Fruit fly (Drosophila melanogaster) whole organism, pupa: ENCODE data around the gene mIF2.

ENCODE experiments used
- CG10348 ChIP-seq: fragments of 200-800 bp; sonication (Bioruptor generic); IDR thresholded peaks from 2 replicates; pipeline ENCODE4 v1.3.6; 2022; ENCODE audit warnings: missing biosample characterization, missing genetic modification characterization
- CG12605 ChIP-seq: fragments of 200-800 bp; sonication (Bioruptor generic); IDR thresholded peaks from 2 replicates; pipeline ENCODE4 v1.3.6; 2022; ENCODE audit warnings: missing biosample characterization, missing genetic modification characterization
- CG13204 ChIP-seq: fragments of 200-800 bp; sonication (Bioruptor generic); optimal IDR thresholded peaks from 2 replicates; lab custom pipeline; 2018; ENCODE audit warnings: missing biosample characterization, mild to moderate bottlenecking, missing genetic modification characterization, moderate library complexity
- CG14655 ChIP-seq: fragments of 200-800 bp; sonication (Bioruptor generic); optimal IDR thresholded peaks from 3 replicates; lab custom pipeline; 2017; ENCODE audit warnings: mild to moderate bottlenecking, missing biosample characterization, missing genetic modification reagents, missing genetic modification characterization
- CG15710 ChIP-seq: fragments of 200-800 bp; sonication (Bioruptor generic); optimal IDR thresholded peaks from 2 replicates; lab custom pipeline; 2018; ENCODE audit warnings: missing biosample characterization, mild to moderate bottlenecking, missing genetic modification characterization, moderate library complexity
- CG17806 ChIP-seq: fragments of 200-800 bp; sonication (Bioruptor generic); optimal IDR thresholded peaks from 2 replicates; lab custom pipeline; 2018; ENCODE audit warnings: missing biosample characterization, mild to moderate bottlenecking, missing genetic modification characterization, moderate library complexity
- CG32121 ChIP-seq: fragments of 200-800 bp; sonication (Bioruptor generic); IDR thresholded peaks from 2 replicates; pipeline ENCODE4 v1.3.6; 2022; ENCODE audit warnings: missing biosample characterization, missing genetic modification characterization
- CG34367 ChIP-seq: fragments of 200-800 bp; sonication (Bioruptor generic); optimal IDR thresholded peaks from 2 replicates; lab custom pipeline; 2018; ENCODE audit warnings: missing biosample characterization, mild to moderate bottlenecking, missing genetic modification characterization
- CG4496 ChIP-seq: fragments of 200-800 bp; sonication (Bioruptor generic); IDR thresholded peaks from 3 replicates; pipeline ENCODE4 v1.3.6; 2022; ENCODE audit warnings: missing biosample characterization, missing genetic modification characterization
- CG8159 ChIP-seq: fragments of 200-800 bp; sonication (Bioruptor generic); optimal IDR thresholded peaks from 3 replicates; lab custom pipeline; 2018; ENCODE audit warnings: missing biosample characterization, mild to moderate bottlenecking, missing genetic modification characterization, moderate library complexity
- CG8301 ChIP-seq: fragments of 200-800 bp; sonication (Bioruptor generic); optimal IDR thresholded peaks from 2 replicates; lab custom pipeline; 2018; ENCODE audit warnings: missing biosample characterization, mild to moderate bottlenecking, missing genetic modification characterization
- CG9948 ChIP-seq: fragments of 200-800 bp; sonication (Bioruptor generic); optimal IDR thresholded peaks from 2 replicates; lab custom pipeline; 2018; ENCODE audit warnings: missing biosample characterization, mild to moderate bottlenecking, missing genetic modification characterization, moderate library complexity
- D1 ChIP-seq: fragments of 200-800 bp; sonication (Bioruptor generic); optimal IDR thresholded peaks from 2 replicates; lab custom pipeline; 2018; ENCODE audit warnings: missing biosample characterization, mild to moderate bottlenecking, missing genetic modification characterization, moderate library complexity
- EcR ChIP-seq: fragments of 200-800 bp; sonication (Bioruptor generic); optimal IDR thresholded peaks from 3 replicates; lab custom pipeline; 2019; ENCODE audit warnings: missing biosample characterization, missing genetic modification characterization, mild to moderate bottlenecking, moderate library complexity, missing genetic modification reagents
- Ets98B ChIP-seq: fragments of 200-800 bp; sonication (Bioruptor generic); IDR thresholded peaks from 2 replicates; pipeline ENCODE4 v1.3.6; 2022; ENCODE audit warnings: missing biosample characterization, missing genetic modification characterization
- Pif1A ChIP-seq: fragments of 200-800 bp; sonication (Bioruptor generic); optimal IDR thresholded peaks from 3 replicates; lab custom pipeline; 2016; ENCODE audit warnings: missing biosample characterization, missing genetic modification characterization
- Pif1B ChIP-seq: fragments of 200-800 bp; sonication (Bioruptor generic); optimal IDR thresholded peaks from 3 replicates; lab custom pipeline; 2016; ENCODE audit warnings: missing biosample characterization, missing genetic modification characterization
- Snoo ChIP-seq: fragments of 200-800 bp; sonication (Bioruptor generic); optimal IDR thresholded peaks from 3 replicates; lab custom pipeline; 2017; ENCODE audit warnings: missing biosample characterization, mild to moderate bottlenecking, missing genetic modification characterization, inconsistent platforms
- fd96Ca ChIP-seq: fragments of 200-800 bp; sonication (Bioruptor generic); IDR thresholded peaks from 3 replicates; pipeline ENCODE4 v1.3.6; 2022; ENCODE audit warnings: missing biosample characterization, missing genetic modification characterization
- gl ChIP-seq: fragments of 200-800 bp; sonication (Bioruptor generic); optimal IDR thresholded peaks from 2 replicates; lab custom pipeline; 2018; ENCODE audit warnings: missing biosample characterization, mild to moderate bottlenecking, missing genetic modification characterization
- rn ChIP-seq: fragments of 200-800 bp; sonication (Bioruptor generic); IDR thresholded peaks from 2 replicates; pipeline ENCODE4 v1.3.6; 2022; ENCODE audit warnings: missing biosample characterization, missing genetic modification characterization

mIF2 gene

DNA sequence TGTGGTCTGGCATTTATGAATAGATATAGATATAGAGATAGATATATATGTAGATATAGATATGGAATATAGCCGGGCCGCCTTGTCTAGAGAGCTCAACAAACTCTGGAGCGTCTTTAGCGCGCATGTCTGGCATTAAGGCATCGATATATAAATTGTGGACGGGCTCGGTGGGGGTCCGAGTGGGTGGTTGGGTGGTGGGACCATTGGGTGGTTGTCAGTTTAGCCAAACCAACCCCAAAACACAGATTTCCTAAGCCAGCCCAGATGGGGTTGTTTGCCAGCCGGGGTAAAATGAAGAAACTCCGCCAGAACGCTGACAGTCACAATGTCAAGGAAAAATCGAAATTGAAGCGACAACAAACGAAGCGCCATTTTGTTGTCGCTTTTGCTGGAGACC lies 34.9 kb upstream of the mIF2 start:
- TF ChIP-seq CG17806 (no peak), CG14655 (no peak), CG9948 (tag; lab: Kevin White, UChicago) (no peak), CG8301 (tag; lab: Kevin White, UChicago) (no peak), CG10348 (GFP tag; lab: Robert Waterston, UW) (no peak), CG13204 (GFP tag; lab: Kevin White, UChicago) (no peak)

DNA sequence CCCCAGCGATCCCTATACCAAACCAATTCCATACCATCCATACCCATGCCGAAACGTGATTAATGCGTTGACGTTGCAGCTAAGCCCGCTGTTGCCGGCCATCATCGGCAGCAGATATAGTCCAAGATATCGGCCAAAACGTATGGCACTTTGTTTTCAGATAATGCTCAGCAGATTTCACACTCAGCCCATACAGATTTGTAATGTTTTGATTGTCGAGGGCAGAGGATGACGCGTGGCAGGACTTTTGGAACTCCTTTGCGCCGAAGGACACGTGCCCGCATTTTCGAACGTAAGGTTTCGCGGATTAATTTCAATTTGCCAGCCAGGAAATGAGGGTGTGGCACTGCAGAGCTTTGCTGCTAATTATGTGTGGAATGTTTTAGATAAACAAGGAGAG lies 32.2 kb upstream of the mIF2 start:
- TF ChIP-seq Pif1B (GFP tag; lab: Kevin White, UChicago): no peak
- TF ChIP-seq Pif1A (GFP tag; lab: Kevin White, UChicago): no peak
- no peak for TF ChIP-seq CG8301 (tag; lab: Kevin White, UChicago)
- TF ChIP-seq Snoo: no peak
- TF ChIP-seq CG34367 (tag; lab: Kevin White, UChicago): no peak
- TF ChIP-seq CG12605 (GFP tag; lab: Robert Waterston, UW): no peak
- TF ChIP-seq fd96Ca: no peak
- TF ChIP-seq EcR (GFP tag; lab: Kevin White, UChicago): no peak
- TF ChIP-seq gl: no peak
- TF ChIP-seq CG8159: no peak
- TF ChIP-seq CG10348 (GFP tag; lab: Robert Waterston, UW): no peak
- no peak for TF ChIP-seq CG32121 (GFP tag; lab: Robert Waterston, UW)
- TF ChIP-seq CG15710 (tag; lab: Kevin White, UChicago): no peak
- TF ChIP-seq Ets98B (GFP tag; lab: Robert Waterston, UW): no peak

DNA sequence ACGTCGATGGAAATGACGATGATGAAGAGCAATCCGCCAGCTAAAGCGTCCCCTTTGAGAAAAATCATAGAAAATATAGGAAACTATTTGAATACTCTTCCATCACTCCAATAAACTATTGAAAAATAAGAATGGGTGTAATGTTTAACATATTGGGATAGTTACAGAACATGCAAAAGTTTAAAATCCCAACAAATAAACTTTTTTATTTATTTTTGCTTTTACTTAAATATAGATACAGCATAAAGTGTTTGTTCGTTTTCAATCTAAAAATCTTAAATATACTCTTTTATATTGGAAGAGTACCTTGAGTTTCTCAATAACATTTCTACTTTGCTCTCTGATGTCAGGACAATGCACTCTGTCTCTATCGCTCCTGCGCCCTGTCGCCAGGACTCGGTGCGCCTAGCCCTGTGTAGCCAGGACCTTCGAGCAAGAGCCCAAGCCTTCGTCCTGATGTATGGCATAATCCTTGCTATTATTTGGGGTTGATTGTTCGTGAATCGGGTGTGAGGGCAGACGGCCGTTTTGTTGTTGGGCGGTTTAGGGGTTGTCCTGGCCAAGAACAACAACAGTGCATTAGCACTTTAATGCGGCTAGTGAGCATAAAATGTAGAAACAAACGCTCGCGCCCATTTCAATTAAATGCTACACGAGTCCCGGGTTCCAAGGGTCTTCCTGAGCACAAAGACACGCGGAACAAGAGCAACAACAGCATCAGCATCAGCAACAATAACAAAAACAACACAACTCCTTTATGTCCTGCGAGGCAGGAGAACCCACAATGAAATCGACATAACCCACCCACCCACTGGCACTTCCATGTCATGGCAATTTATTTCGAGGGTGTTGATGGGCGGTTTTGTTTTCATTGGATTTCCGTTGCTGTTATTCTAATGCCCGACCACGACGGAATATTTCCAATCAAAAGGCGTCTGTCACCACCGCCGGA lies 28.4 kb upstream of the mIF2 start:
- TF ChIP-seq D1 (no peak), CG14655 (no peak), CG32121 (GFP tag; lab: Robert Waterston, UW) (no peak), CG15710 (tag; lab: Kevin White, UChicago) (no peak), rn (GFP tag; lab: Robert Waterston, UW) (no peak), CG10348 (GFP tag; lab: Robert Waterston, UW) (no peak), Pif1B (GFP tag; lab: Kevin White, UChicago) (no peak), gl (no peak), EcR (GFP tag; lab: Kevin White, UChicago) (no peak), CG13204 (GFP tag; lab: Kevin White, UChicago) (no peak), Pif1A (GFP tag; lab: Kevin White, UChicago) (no peak), Snoo (no peak), CG8159 (no peak), CG34367 (tag; lab: Kevin White, UChicago) (no peak), CG4496 (GFP tag; lab: Robert Waterston, UW) (no peak)
- TF ChIP-seq, all 21 proteins: peak for 0

DNA sequence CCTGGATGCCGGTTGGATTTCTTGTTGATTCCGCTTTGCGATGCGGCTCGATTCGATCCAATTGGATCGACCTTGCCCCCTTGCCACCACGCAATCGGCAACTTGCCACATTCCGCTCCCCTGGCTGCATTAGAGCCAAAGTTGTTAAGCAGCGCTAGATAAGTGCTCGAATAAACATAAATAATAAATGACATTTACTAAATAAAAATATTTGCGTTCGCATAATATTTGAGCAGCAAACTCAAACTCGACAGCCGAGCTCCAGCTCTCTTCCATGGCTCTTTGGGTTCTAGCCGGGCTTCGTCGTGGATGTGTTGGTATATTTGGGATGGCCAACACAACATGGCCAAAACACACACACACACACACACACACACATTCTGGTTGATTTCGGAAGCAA lies 26.2 kb upstream of the mIF2 start:
- TF ChIP-seq CG14655 (no peak), rn (GFP tag; lab: Robert Waterston, UW) (no peak), CG12605 (GFP tag; lab: Robert Waterston, UW) (no peak), CG4496 (GFP tag; lab: Robert Waterston, UW) (no peak), D1 (no peak), CG15710 (tag; lab: Kevin White, UChicago) (no peak), CG34367 (tag; lab: Kevin White, UChicago) (no peak), CG9948 (tag; lab: Kevin White, UChicago) (no peak), gl (no peak), Pif1B (GFP tag; lab: Kevin White, UChicago) (no peak), EcR (GFP tag; lab: Kevin White, UChicago) (no peak), CG13204 (GFP tag; lab: Kevin White, UChicago) (no peak), Pif1A (GFP tag; lab: Kevin White, UChicago) (no peak), fd96Ca (no peak), CG17806 (no peak), CG32121 (GFP tag; lab: Robert Waterston, UW) (no peak), CG8159 (no peak), CG8301 (tag; lab: Kevin White, UChicago) (no peak)

DNA sequence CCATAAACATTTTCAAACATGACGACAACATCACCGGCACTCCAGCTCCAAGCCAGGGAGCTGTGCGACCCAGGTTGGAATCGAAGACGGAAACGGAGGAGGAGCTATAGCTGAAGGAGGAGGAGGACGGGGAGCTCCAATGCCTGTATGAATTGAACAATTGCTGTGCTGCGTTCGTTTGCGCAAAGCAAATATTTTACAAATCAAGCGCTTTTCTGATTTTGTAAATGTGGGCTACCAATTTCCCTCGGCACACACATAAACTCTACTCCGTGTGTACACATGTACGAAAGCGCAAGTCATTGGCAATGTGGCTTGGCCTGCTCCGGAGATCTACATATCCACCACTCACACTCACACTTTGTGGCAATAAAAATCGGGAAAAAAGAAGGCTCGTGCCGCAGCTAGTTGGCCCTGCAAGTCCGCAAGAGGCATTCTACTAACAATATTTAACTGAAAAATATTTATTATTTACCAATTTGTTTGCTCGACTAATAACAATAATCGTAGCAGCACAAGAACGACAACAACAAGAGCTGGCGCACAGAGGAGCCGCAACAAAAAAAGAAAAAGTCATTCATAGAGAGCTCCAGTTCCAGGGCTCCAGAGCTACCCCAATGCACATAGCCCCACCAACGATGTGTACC lies 25.0 kb upstream of the mIF2 start:
- no peak for TF ChIP-seq D1
- no peak for TF ChIP-seq CG12605 (GFP tag; lab: Robert Waterston, UW)
- no peak for TF ChIP-seq CG8159
- no peak for TF ChIP-seq CG10348 (GFP tag; lab: Robert Waterston, UW)
- TF ChIP-seq CG15710 (tag; lab: Kevin White, UChicago): no peak
- TF ChIP-seq CG14655: peak; percentile 9
- TF ChIP-seq Pif1B (GFP tag; lab: Kevin White, UChicago): peak; percentile 24
